Fruit fly (Drosophila melanogaster) whole organism, embryonic: ENCODE data around the gene CG46304.

Source experiments
- Blimp-1 ChIP-seq: fragments of 200-800 bp; sonication (Bioruptor generic); optimal IDR thresholded peaks from 3 replicates; lab custom pipeline; 2018; ENCODE audit warnings: missing biosample characterization, missing genetic modification characterization, mild to moderate bottlenecking, moderate library complexity, missing genetic modification reagents
- BtbVII ChIP-seq: fragments of 200-800 bp; sonication (Bioruptor generic); optimal IDR thresholded peaks from 3 replicates; lab custom pipeline; 2017; ENCODE audit warnings: missing biosample characterization, mild to moderate bottlenecking, missing genetic modification characterization
- CG10147 ChIP-seq: fragments of 200-800 bp; sonication (Bioruptor generic); optimal IDR thresholded peaks from 2 replicates; lab custom pipeline; 2019; ENCODE audit warnings: missing biosample characterization, mild to moderate bottlenecking, missing genetic modification characterization, moderate library complexity
- CG10209 ChIP-seq: fragments of 200-800 bp; sonication (Bioruptor generic); optimal IDR thresholded peaks from 3 replicates; lab custom pipeline; 2017; ENCODE audit warnings: missing biosample characterization, mild to moderate bottlenecking, missing genetic modification characterization, missing genetic modification reagents
- CG10543 ChIP-seq: fragments of 200-800 bp; sonication (Bioruptor generic); optimal IDR thresholded peaks from 3 replicates; lab custom pipeline; 2017; ENCODE audit warnings: missing biosample characterization, mild to moderate bottlenecking, missing genetic modification characterization, moderate library complexity
- CG11456 ChIP-seq: fragments of 200-800 bp; sonication (Bioruptor generic); IDR thresholded peaks from 3 replicates; pipeline ENCODE4 v1.3.6; 2022; ENCODE audit warnings: missing biosample characterization, missing genetic modification characterization
- CG12219 ChIP-seq: fragments of 200-800 bp; sonication (Bioruptor generic); optimal IDR thresholded peaks from 3 replicates; lab custom pipeline; 2018; ENCODE audit warnings: missing biosample characterization, mild to moderate bottlenecking, missing genetic modification characterization
- CG14014 ChIP-seq: fragments of 200-800 bp; sonication (Bioruptor generic); IDR thresholded peaks from 2 replicates; pipeline ENCODE4 v1.3.6; 2022; ENCODE audit warnings: missing biosample characterization, missing genetic modification characterization
- CG14441 ChIP-seq: fragments of 200-800 bp; sonication (Bioruptor generic); IDR thresholded peaks from 2 replicates; pipeline ENCODE4 v1.3.6; 2022; ENCODE audit warnings: missing biosample characterization, missing genetic modification characterization
- CG16813 ChIP-seq: fragments of 200-800 bp; sonication (Bioruptor generic); IDR thresholded peaks from 3 replicates; pipeline ENCODE4 v1.3.6; 2022; ENCODE audit warnings: missing biosample characterization, missing genetic modification characterization; ENCODE audit not compliant: partially characterized antibody
- CG17361 ChIP-seq: fragments of 200-800 bp; sonication (Bioruptor generic); IDR thresholded peaks from 3 replicates; pipeline ENCODE4 v1.3.6; 2022; ENCODE audit warnings: missing biosample characterization, missing genetic modification characterization
- CG18476 ChIP-seq: fragments of 200-800 bp; sonication (Bioruptor generic); optimal IDR thresholded peaks from 2 replicates; lab custom pipeline; 2016; ENCODE audit warnings: missing biosample characterization, mild to moderate bottlenecking, missing genetic modification characterization
- CG2712 ChIP-seq: fragments of 200-800 bp; optimal IDR thresholded peaks from 3 replicates; lab custom pipeline; 2019; ENCODE audit warnings: missing biosample characterization, mild to moderate bottlenecking, missing genetic modification characterization, moderate library complexity
- CG30020 ChIP-seq: fragments of 200-800 bp; optimal IDR thresholded peaks from 2 replicates; lab custom pipeline; 2019; ENCODE audit warnings: missing biosample characterization, mild to moderate bottlenecking, missing genetic modification characterization, moderate library complexity
- CG31388 ChIP-seq: fragments of 200-800 bp; sonication (Bioruptor generic); optimal IDR thresholded peaks from 2 replicates; lab custom pipeline; 2016; ENCODE audit warnings: missing biosample characterization, missing genetic modification characterization
- CG42726 ChIP-seq: fragments of 200-800 bp; sonication (Bioruptor generic); IDR thresholded peaks from 2 replicates; pipeline ENCODE4 v1.3.6; 2022; ENCODE audit warnings: missing biosample characterization, missing genetic modification characterization; ENCODE audit not compliant: partially characterized antibody
- CG4424 ChIP-seq: fragments of 200-800 bp; sonication (Bioruptor generic); optimal IDR thresholded peaks from 3 replicates; lab custom pipeline; 2016; ENCODE audit warnings: missing biosample characterization, missing genetic modification characterization
- CG4820 ChIP-seq: fragments of 200-800 bp; sonication (Bioruptor generic); optimal IDR thresholded peaks from 3 replicates; lab custom pipeline; 2016; ENCODE audit warnings: missing biosample characterization, missing genetic modification characterization
- CG6272 ChIP-seq: fragments of 200-800 bp; sonication (Bioruptor generic); IDR thresholded peaks from 2 replicates; pipeline ENCODE4 v1.3.6; 2022; ENCODE audit warnings: missing biosample characterization, missing genetic modification characterization
- CG6689 ChIP-seq: fragments of 200-800 bp; sonication (Bioruptor generic); IDR thresholded peaks from 2 replicates; pipeline ENCODE4 v1.3.6; 2022; ENCODE audit warnings: missing biosample characterization, missing genetic modification characterization
- CG7556 ChIP-seq: fragments of 200-800 bp; sonication (Bioruptor generic); optimal IDR thresholded peaks from 2 replicates; lab custom pipeline; 2017; ENCODE audit warnings: missing biosample characterization, mild to moderate bottlenecking, missing genetic modification characterization
- CG8388 ChIP-seq: fragments of 200-800 bp; sonication (Bioruptor generic); optimal IDR thresholded peaks from 2 replicates; lab custom pipeline; 2019; ENCODE audit warnings: missing biosample characterization, mild to moderate bottlenecking, missing genetic modification characterization, moderate library complexity
- CG9817 ChIP-seq: fragments of 200-800 bp; sonication (Bioruptor generic); optimal IDR thresholded peaks from 2 replicates; lab custom pipeline; 2018; ENCODE audit warnings: missing biosample characterization, mild to moderate bottlenecking, missing genetic modification characterization, moderate library complexity
- D19B ChIP-seq: fragments of 200-800 bp; sonication (Bioruptor generic); optimal IDR thresholded peaks from 2 replicates; lab custom pipeline; 2017; ENCODE audit warnings: missing biosample characterization, mild to moderate bottlenecking, missing genetic modification characterization
- Doc3 ChIP-seq: fragments of 200-800 bp; sonication (Bioruptor generic); IDR thresholded peaks from 3 replicates; pipeline ENCODE4 v1.3.6; 2022; ENCODE audit warnings: missing biosample characterization, missing genetic modification characterization; ENCODE audit not compliant: partially characterized antibody
- GATAe ChIP-seq: fragments of 200-800 bp; sonication (Bioruptor generic); conservative IDR thresholded peaks from 2 replicates; pipeline ENCODE4 v1.3.6; 2022; ENCODE audit warnings: missing biosample characterization, missing genetic modification characterization
- Med ChIP-seq: fragments of 200-800 bp; sonication (Bioruptor generic); peaks from one replicate; lab custom pipeline; 2016; ENCODE audit warnings: missing biosample characterization, missing genetic modification characterization, mild to moderate bottlenecking, inconsistent platforms, moderate library complexity
- Meics ChIP-seq: fragments of 200-800 bp; sonication (Bioruptor generic); optimal IDR thresholded peaks from 2 replicates; lab custom pipeline; 2017; ENCODE audit warnings: missing biosample characterization, mild to moderate bottlenecking, missing genetic modification characterization
- Optix ChIP-seq: fragments of 200-800 bp; sonication (Bioruptor generic); IDR thresholded peaks from 3 replicates; pipeline ENCODE4 v1.3.6; 2022; ENCODE audit warnings: missing biosample characterization, missing genetic modification characterization
- Rfx ChIP-seq: fragments of 200-800 bp; sonication (Bioruptor generic); IDR thresholded peaks from 2 replicates; pipeline ENCODE4 v1.3.6; 2022; ENCODE audit warnings: missing biosample characterization, missing genetic modification characterization
- Xrp1 ChIP-seq: fragments of 200-800 bp; sonication (Bioruptor generic); IDR thresholded peaks from 2 replicates; pipeline ENCODE4 v1.3.6; 2022; ENCODE audit warnings: missing biosample characterization, missing genetic modification characterization
- ash1 ChIP-seq: fragments of 200-800 bp; sonication (Bioruptor generic); optimal IDR thresholded peaks from 2 replicates; lab custom pipeline; 2018; ENCODE audit warnings: missing biosample characterization, mild to moderate bottlenecking, missing genetic modification characterization
- chm ChIP-seq: fragments of 200-800 bp; sonication (Bioruptor generic); IDR thresholded peaks from 2 replicates; pipeline ENCODE4 v1.3.6; 2022; ENCODE audit warnings: missing biosample characterization, missing genetic modification characterization
- fd3F ChIP-seq: fragments of 200-800 bp; sonication (Bioruptor generic); optimal IDR thresholded peaks from 2 replicates; lab custom pipeline; 2018; ENCODE audit warnings: missing biosample characterization, mild to moderate bottlenecking, missing genetic modification characterization, moderate library complexity
- fd64A ChIP-seq: fragments of 200-800 bp; sonication (Bioruptor generic); optimal IDR thresholded peaks from 3 replicates; lab custom pipeline; 2018; ENCODE audit warnings: missing biosample characterization, mild to moderate bottlenecking, missing genetic modification characterization
- gcm2 ChIP-seq: fragments of 200-800 bp; sonication (Bioruptor generic); optimal IDR thresholded peaks from 2 replicates; lab custom pipeline; 2016; ENCODE audit warnings: missing biosample characterization, missing genetic modification characterization
- gem ChIP-seq: fragments of 200-800 bp; sonication (Bioruptor generic); optimal IDR thresholded peaks from 2 replicates; lab custom pipeline; 2019; ENCODE audit warnings: missing biosample characterization, mild to moderate bottlenecking, missing genetic modification characterization, moderate library complexity
- h ChIP-seq: fragments of >200 bp; optimal IDR thresholded peaks from 2 replicates; lab custom pipeline; 2017
- hth ChIP-seq: fragments of >200 bp; optimal IDR thresholded peaks from 2 replicates; lab custom pipeline; 2017; ENCODE audit warnings: inconsistent platforms
- lab ChIP-seq: fragments of 200-800 bp; sonication (Bioruptor generic); optimal IDR thresholded peaks from 3 replicates; lab custom pipeline; 2017; ENCODE audit warnings: missing biosample characterization, missing genetic modification characterization, mild to moderate bottlenecking, moderate library complexity, missing genetic modification reagents
- nerfin-1 ChIP-seq: fragments of 200-800 bp; sonication (Bioruptor generic); optimal IDR thresholded peaks from 3 replicates; lab custom pipeline; 2019; ENCODE audit warnings: missing biosample characterization, mild to moderate bottlenecking, missing genetic modification characterization, moderate library complexity
- nom ChIP-seq: fragments of 200-800 bp; sonication (Bioruptor generic); optimal IDR thresholded peaks from 2 replicates; lab custom pipeline; 2017; ENCODE audit warnings: missing biosample characterization, missing genetic modification characterization, mild to moderate bottlenecking, moderate library complexity, missing genetic modification reagents
- pan ChIP-seq, 4 experiments: fragments of >200 bp in 3 of 4; fragments of 200-800 bp in 1 of 4; sonication (Bioruptor generic) in 1 of 4; optimal IDR thresholded peaks in 3 of 4; IDR thresholded peaks in 1 of 4; 2 replicates each; pipeline versions ENCODE4 v1.3.6 to Lab custom; 2017 to 2022; ENCODE audit warnings: missing biosample characterization in 2 of 4, missing genetic modification characterization in 2 of 4, mixed read lengths in 1 of 4
- pb ChIP-seq: fragments of 200-800 bp; sonication (Bioruptor generic); optimal IDR thresholded peaks from 3 replicates; lab custom pipeline; 2016; ENCODE audit warnings: missing biosample characterization, missing genetic modification characterization
- slou ChIP-seq: fragments of 200-800 bp; sonication (Bioruptor generic); optimal IDR thresholded peaks from 3 replicates; lab custom pipeline; 2016; ENCODE audit warnings: missing biosample characterization, missing genetic modification characterization
- twi ChIP-seq: fragments of 200-800 bp; optimal IDR thresholded peaks from 2 replicates; lab custom pipeline; 2019; ENCODE audit warnings: missing biosample characterization, mild to moderate bottlenecking, missing genetic modification characterization, moderate library complexity
- unpg ChIP-seq: fragments of 200-800 bp; sonication (Bioruptor generic); optimal IDR thresholded peaks from 3 replicates; lab custom pipeline; 2018; ENCODE audit warnings: missing biosample characterization, mild to moderate bottlenecking, missing genetic modification characterization, moderate library complexity
- vnd ChIP-seq: fragments of 200-800 bp; sonication (Bioruptor generic); IDR thresholded peaks from 3 replicates; pipeline ENCODE4 v1.3.6; 2022; ENCODE audit warnings: missing biosample characterization, missing genetic modification characterization; ENCODE audit not compliant: partially characterized antibody

The CG46304 gene

dm6 chr2L:18953512-18954254, 7.6 kb downstream of the CG46304 start (continued):
- no peak for TF ChIP-seq gcm2 (GFP tag; lab: Kevin White, UChicago)
- peak; percentile 8 for TF ChIP-seq BtbVII (GFP tag; lab: Kevin White, UChicago)
- TF ChIP-seq CG11456 (GFP tag; lab: Robert Waterston, UW): no peak
- TF ChIP-seq CG31388 (GFP tag; lab: Kevin White, UChicago): no peak
- TF ChIP-seq CG12219 (GFP tag; lab: Kevin White, UChicago): no peak
- peak; percentile 22 for TF ChIP-seq D19B (GFP tag; lab: Kevin White, UChicago)
- no peak for TF ChIP-seq lab (GFP tag; lab: Kevin White, UChicago)
- TF ChIP-seq CG17361: peak; percentile 72; the same call in 2 of the 3 replicates
- no peak for TF ChIP-seq vnd (GFP tag; lab: Robert Waterston, UW)
- no peak for TF ChIP-seq CG16813 (GFP tag; lab: Robert Waterston, UW)
- TF ChIP-seq CG14441 (GFP tag; lab: Robert Waterston, UW): no peak
- TF ChIP-seq Meics (GFP tag; lab: Kevin White, UChicago): peak; percentile 73
- TF ChIP-seq hth (lab: Kevin White, UChicago): no peak
- no peak for TF ChIP-seq slou (GFP tag; lab: Kevin White, UChicago)
- no peak for TF ChIP-seq Optix
- TF ChIP-seq twi: no peak
- TF ChIP-seq Med (GFP tag; lab: Kevin White, UChicago): no peak
- no peak for TF ChIP-seq Xrp1 (GFP tag; lab: Robert Waterston, UW)
- TF ChIP-seq CG2712 (tag; lab: Kevin White, UChicago): peak; percentile 34
- no peak for TF ChIP-seq h (lab: Kevin White, UChicago)
- TF ChIP-seq CG30020 (tag; lab: Kevin White, UChicago): no peak
- no peak for TF ChIP-seq pan (optimal IDR thresholded peaks at IDR 0.05; lab: Kevin White, UChicago)
- TF ChIP-seq pan (GFP tag; optimal IDR thresholded peaks at IDR 0.05 in 1 of 2, IDR thresholded peaks at IDR 0.05 in 1 of 2): no peak
- no peak for TF ChIP-seq fd64A (GFP tag; lab: Kevin White, UChicago)
- no peak for TF ChIP-seq CG42726 (GFP tag; lab: Robert Waterston, UW)
- peak; percentile 51 for TF ChIP-seq CG7556
- no peak for TF ChIP-seq chm (GFP tag; lab: Robert Waterston, UW)
- TF ChIP-seq pb (GFP tag; lab: Kevin White, UChicago): no peak
- no peak for TF ChIP-seq nom
- TF ChIP-seq CG14014 (GFP tag; lab: Robert Waterston, UW): peak; percentile 39; the same call in 1 of the 2 replicates
- TF ChIP-seq nerfin-1 (tag; lab: Kevin White, UChicago): no peak
- TF ChIP-seq GATAe (GFP tag; lab: Robert Waterston, UW): no peak
- TF ChIP-seq Doc3 (GFP tag; lab: Robert Waterston, UW): no peak
- TF ChIP-seq CG10147 (GFP tag; lab: Kevin White, UChicago): peak; percentile 14
- TF ChIP-seq CG9817 (tag; lab: Kevin White, UChicago): peak; percentile 34
- TF ChIP-seq CG6689: 0 out of 2 replicates have a peak, but pooled peaks have one; percentile 23
- no peak for TF ChIP-seq CG6272 (GFP tag; lab: Robert Waterston, UW)
- TF ChIP-seq gem (tag; lab: Kevin White, UChicago): peak; percentile 71
- no peak for TF ChIP-seq CG18476 (GFP tag; lab: Kevin White, UChicago)
- TF ChIP-seq CG8388 (GFP tag; lab: Kevin White, UChicago): peak; percentile 22
- peak; percentile 38 for TF ChIP-seq CG10209 (GFP tag; lab: Kevin White, UChicago)
- peak; percentile 38 for TF ChIP-seq fd3F
- TF ChIP-seq CG4424 (GFP tag; lab: Kevin White, UChicago): no peak
- no peak for TF ChIP-seq ash1 (GFP tag; lab: Kevin White, UChicago)
- TF ChIP-seq Blimp-1 (GFP tag; lab: Kevin White, UChicago): peak; percentile 24
- no peak for TF ChIP-seq CG4820
- TF ChIP-seq CG10543: no peak
- peak; percentile 17 for TF ChIP-seq unpg (GFP tag; lab: Kevin White, UChicago)
- peak; percentile 61; the same call in 1 of the 2 replicates for TF ChIP-seq Rfx (GFP tag; lab: Robert Waterston, UW)
